Fruit fly (Drosophila melanogaster) whole organism, prepupa: ENCODE data around the gene CG43307.
A peak's percentile ranks its signal among the peaks of the same experiment; 100 is the strongest.

ENCODE experiments used
- Blimp-1 ChIP-seq: fragments of 200-800 bp; sonication (Bioruptor generic); optimal IDR thresholded peaks from 3 replicates; lab custom pipeline; 2017; ENCODE audit warnings: missing biosample characterization, missing genetic modification characterization, mild to moderate bottlenecking, moderate library complexity, missing genetic modification reagents
- CG10631 ChIP-seq: fragments of 200-800 bp; sonication (Bioruptor generic); optimal IDR thresholded peaks from 2 replicates; lab custom pipeline; 2016; ENCODE audit warnings: missing biosample characterization, missing genetic modification characterization
- CG10669 ChIP-seq: fragments of 200-800 bp; sonication (Bioruptor generic); optimal IDR thresholded peaks from 3 replicates; lab custom pipeline; 2018; ENCODE audit warnings: missing biosample characterization, mild to moderate bottlenecking, missing genetic modification characterization, moderate library complexity
- CG11294 ChIP-seq: fragments of 200-800 bp; sonication (Bioruptor generic); IDR thresholded peaks from 2 replicates; pipeline ENCODE4 v1.3.6; 2022; ENCODE audit warnings: missing biosample characterization, missing genetic modification characterization
- CG11902 ChIP-seq: fragments of 200-800 bp; sonication (Bioruptor generic); optimal IDR thresholded peaks from 3 replicates; lab custom pipeline; 2016; ENCODE audit warnings: missing biosample characterization, missing genetic modification characterization
- CG15336 ChIP-seq: fragments of 200-800 bp; sonication (Bioruptor generic); IDR thresholded peaks from 2 replicates; pipeline ENCODE4 v1.3.6; 2022; ENCODE audit warnings: missing biosample characterization, missing genetic modification characterization
- CG1621 ChIP-seq: fragments of 200-800 bp; sonication (Bioruptor generic); optimal IDR thresholded peaks from 3 replicates; lab custom pipeline; 2018; ENCODE audit warnings: missing biosample characterization, mild to moderate bottlenecking, missing genetic modification characterization
- CG3032 ChIP-seq: fragments of 200-800 bp; optimal IDR thresholded peaks from 2 replicates; lab custom pipeline; 2019; ENCODE audit warnings: missing biosample characterization, mild to moderate bottlenecking, missing genetic modification characterization, moderate library complexity
- CG31627 ChIP-seq: fragments of 200-800 bp; sonication (Bioruptor generic); optimal IDR thresholded peaks from 3 replicates; lab custom pipeline; 2016; ENCODE audit warnings: missing biosample characterization, missing genetic modification characterization
- CG32006 ChIP-seq: fragments of 200-800 bp; sonication (Bioruptor generic); optimal IDR thresholded peaks from 3 replicates; lab custom pipeline; 2017; ENCODE audit warnings: missing biosample characterization, mild to moderate bottlenecking, missing genetic modification characterization
- CG34406 ChIP-seq: fragments of 200-800 bp; sonication (Bioruptor generic); optimal IDR thresholded peaks from 3 replicates; lab custom pipeline; 2016; ENCODE audit warnings: missing biosample characterization, missing genetic modification characterization
- CG3919 ChIP-seq: fragments of 200-800 bp; sonication (Bioruptor generic); optimal IDR thresholded peaks from 3 replicates; lab custom pipeline; 2016; ENCODE audit warnings: missing biosample characterization, missing genetic modification characterization
- CG4318 ChIP-seq: fragments of 200-800 bp; sonication (Bioruptor generic); optimal IDR thresholded peaks from 3 replicates; lab custom pipeline; 2017; ENCODE audit warnings: missing biosample characterization, mild to moderate bottlenecking, missing genetic modification characterization
- CG6163 ChIP-seq: fragments of 200-800 bp; sonication (Bioruptor generic); IDR thresholded peaks from 3 replicates; pipeline ENCODE4 v1.3.6; 2022; ENCODE audit warnings: missing biosample characterization, missing genetic modification characterization
- CG6276 ChIP-seq: fragments of 200-800 bp; sonication (Bioruptor generic); optimal IDR thresholded peaks from 2 replicates; lab custom pipeline; 2017; ENCODE audit warnings: missing biosample characterization, mild to moderate bottlenecking, missing genetic modification characterization
- CG6792 ChIP-seq: fragments of 200-800 bp; sonication (Bioruptor generic); optimal IDR thresholded peaks from 3 replicates; lab custom pipeline; 2016; ENCODE audit warnings: missing biosample characterization, missing genetic modification characterization
- CG6808 ChIP-seq: fragments of 200-800 bp; sonication (Bioruptor generic); optimal IDR thresholded peaks from 3 replicates; lab custom pipeline; 2017; ENCODE audit warnings: missing biosample characterization, missing genetic modification characterization, mild to moderate bottlenecking, moderate library complexity, missing genetic modification reagents
- CG6854 ChIP-seq: fragments of 200-800 bp; sonication (Bioruptor generic); optimal IDR thresholded peaks from 2 replicates; lab custom pipeline; 2017; ENCODE audit warnings: missing biosample characterization, mild to moderate bottlenecking, missing genetic modification characterization
- CG7368 ChIP-seq: fragments of 200-800 bp; sonication (Bioruptor generic); optimal IDR thresholded peaks from 3 replicates; lab custom pipeline; 2016; ENCODE audit warnings: missing biosample characterization, missing genetic modification characterization
- CG8119 ChIP-seq: fragments of 200-800 bp; sonication (Bioruptor generic); IDR thresholded peaks from 3 replicates; pipeline ENCODE4 v1.3.6; 2022; ENCODE audit warnings: missing biosample characterization, missing genetic modification characterization
- CG8319 ChIP-seq: fragments of 200-800 bp; sonication (Bioruptor generic); optimal IDR thresholded peaks from 3 replicates; lab custom pipeline; 2016; ENCODE audit warnings: missing biosample characterization, missing genetic modification characterization
- CG8632 ChIP-seq: fragments of 200-800 bp; sonication (Bioruptor generic); optimal IDR thresholded peaks from 3 replicates; lab custom pipeline; 2016; ENCODE audit warnings: missing biosample characterization, missing genetic modification characterization
- Eip75B ChIP-seq: fragments of 200-800 bp; sonication (Bioruptor generic); optimal IDR thresholded peaks from 3 replicates; lab custom pipeline; 2016; ENCODE audit warnings: missing biosample characterization, missing genetic modification characterization
- Eip78C ChIP-seq: fragments of 200-800 bp; sonication (Bioruptor generic); peaks from one replicate; lab custom pipeline; 2016; ENCODE audit warnings: missing biosample characterization, missing genetic modification characterization
- Eip93F ChIP-seq: fragments of 200-800 bp; sonication (Bioruptor generic); optimal IDR thresholded peaks from 2 replicates; lab custom pipeline; 2016; ENCODE audit warnings: missing biosample characterization, mild to moderate bottlenecking, missing genetic modification characterization
- Ets21C ChIP-seq: fragments of 200-800 bp; sonication (Bioruptor generic); optimal IDR thresholded peaks from 3 replicates; lab custom pipeline; 2016; ENCODE audit warnings: missing biosample characterization, missing genetic modification characterization
- Gug ChIP-seq: fragments of 200-800 bp; sonication (Bioruptor generic); IDR thresholded peaks from 2 replicates; pipeline ENCODE4 v1.3.6; 2022; ENCODE audit warnings: missing biosample characterization, missing genetic modification characterization
- Hr38 ChIP-seq: sonication (Bioruptor generic); optimal IDR thresholded peaks from 2 replicates; lab custom pipeline; 2016; ENCODE audit warnings: missing biosample characterization, missing genetic modification characterization
- Hr4 ChIP-seq: fragments of 200-800 bp; sonication (Bioruptor generic); optimal IDR thresholded peaks from 3 replicates; lab custom pipeline; 2016; ENCODE audit warnings: missing biosample characterization, missing genetic modification characterization
- Lpt ChIP-seq: fragments of 200-800 bp; sonication (Bioruptor generic); optimal IDR thresholded peaks from 3 replicates; lab custom pipeline; 2016; ENCODE audit warnings: missing biosample characterization, missing genetic modification characterization
- Met ChIP-seq: fragments of 200-800 bp; sonication (Bioruptor generic); optimal IDR thresholded peaks from 3 replicates; lab custom pipeline; 2016; ENCODE audit warnings: missing biosample characterization, missing genetic modification characterization
- OdsH ChIP-seq: fragments of 200-800 bp; sonication (Bioruptor generic); optimal IDR thresholded peaks from 3 replicates; lab custom pipeline; 2016; ENCODE audit warnings: missing biosample characterization, missing genetic modification characterization
- Smox ChIP-seq: fragments of 200-800 bp; sonication (Bioruptor generic); optimal IDR thresholded peaks from 3 replicates; lab custom pipeline; 2016; ENCODE audit warnings: missing biosample characterization, missing genetic modification characterization
- Sox102F ChIP-seq: fragments of 200-800 bp; sonication (Bioruptor generic); optimal IDR thresholded peaks from 2 replicates; lab custom pipeline; 2016; ENCODE audit warnings: missing biosample characterization, mild to moderate bottlenecking, missing genetic modification characterization
- Sox14 ChIP-seq: fragments of 200-800 bp; sonication (Bioruptor generic); optimal IDR thresholded peaks from 3 replicates; lab custom pipeline; 2016; ENCODE audit warnings: missing biosample characterization, missing genetic modification characterization
- Sox15 ChIP-seq: fragments of 200-800 bp; sonication (Bioruptor generic); optimal IDR thresholded peaks from 3 replicates; lab custom pipeline; 2016; ENCODE audit warnings: missing biosample characterization, missing genetic modification characterization
- achi ChIP-seq: fragments of 200-800 bp; sonication (Bioruptor generic); optimal IDR thresholded peaks from 3 replicates; lab custom pipeline; 2016; ENCODE audit warnings: missing biosample characterization, missing genetic modification characterization
- cyc ChIP-seq: fragments of 200-800 bp; sonication (Bioruptor generic); optimal IDR thresholded peaks from 3 replicates; lab custom pipeline; 2016; ENCODE audit warnings: missing biosample characterization, missing genetic modification characterization
- dac ChIP-seq: fragments of 200-800 bp; sonication (Bioruptor generic); optimal IDR thresholded peaks from 2 replicates; lab custom pipeline; 2017; ENCODE audit warnings: missing biosample characterization, mild to moderate bottlenecking, missing genetic modification characterization
- dsx ChIP-seq: fragments of 200-800 bp; optimal IDR thresholded peaks from 3 replicates; lab custom pipeline; 2019; ENCODE audit warnings: missing biosample characterization, mild to moderate bottlenecking, missing genetic modification characterization, moderate library complexity; ENCODE audit not compliant: poor library complexity, severe bottlenecking
- esn ChIP-seq: fragments of 200-800 bp; sonication (Bioruptor generic); optimal IDR thresholded peaks from 2 replicates; lab custom pipeline; 2016; ENCODE audit warnings: missing biosample characterization, mild to moderate bottlenecking, missing genetic modification characterization, moderate library complexity
- fd59A ChIP-seq: fragments of 200-800 bp; sonication (Bioruptor generic); optimal IDR thresholded peaks from 2 replicates; lab custom pipeline; 2017; ENCODE audit warnings: missing biosample characterization, mild to moderate bottlenecking, missing genetic modification characterization, missing genetic modification reagents
- fd85E ChIP-seq: fragments of 200-800 bp; sonication (Bioruptor generic); optimal IDR thresholded peaks from 3 replicates; lab custom pipeline; 2016; ENCODE audit warnings: missing biosample characterization, missing genetic modification characterization
- fkh ChIP-seq: fragments of 200-800 bp; sonication (Bioruptor generic); optimal IDR thresholded peaks from 3 replicates; lab custom pipeline; 2017; ENCODE audit warnings: missing biosample characterization, mild to moderate bottlenecking, missing genetic modification characterization, moderate library complexity
- lz ChIP-seq: fragments of 200-800 bp; sonication (Bioruptor generic); optimal IDR thresholded peaks from 3 replicates; lab custom pipeline; 2016; ENCODE audit warnings: missing biosample characterization, missing genetic modification characterization
- net ChIP-seq: fragments of 200-800 bp; sonication (Bioruptor generic); optimal IDR thresholded peaks from 3 replicates; lab custom pipeline; 2016; ENCODE audit warnings: missing biosample characterization, missing genetic modification characterization
- pdm3 ChIP-seq: fragments of 200-800 bp; sonication (Bioruptor generic); optimal IDR thresholded peaks from 3 replicates; lab custom pipeline; 2016; ENCODE audit warnings: missing biosample characterization, missing genetic modification characterization
- spab ChIP-seq: fragments of 200-800 bp; sonication (Bioruptor generic); optimal IDR thresholded peaks from 2 replicates; lab custom pipeline; 2017; ENCODE audit warnings: missing biosample characterization, mild to moderate bottlenecking, missing genetic modification characterization, missing genetic modification reagents
- ss ChIP-seq, 2 experiments: fragments of 200-800 bp; sonication (Bioruptor generic); optimal IDR thresholded peaks; 2 replicates in 1 of 2; 3 replicates in 1 of 2; lab custom pipeline; 2017 to 2018; ENCODE audit warnings: mild to moderate bottlenecking in 2 of 2, missing biosample characterization in 2 of 2, missing genetic modification characterization in 2 of 2, moderate library complexity in 1 of 2
- svp ChIP-seq: fragments of 200-800 bp; sonication (Bioruptor generic); peaks from one replicate; lab custom pipeline; 2016; ENCODE audit warnings: missing biosample characterization, missing genetic modification characterization

CG43307 gene

DNA sequence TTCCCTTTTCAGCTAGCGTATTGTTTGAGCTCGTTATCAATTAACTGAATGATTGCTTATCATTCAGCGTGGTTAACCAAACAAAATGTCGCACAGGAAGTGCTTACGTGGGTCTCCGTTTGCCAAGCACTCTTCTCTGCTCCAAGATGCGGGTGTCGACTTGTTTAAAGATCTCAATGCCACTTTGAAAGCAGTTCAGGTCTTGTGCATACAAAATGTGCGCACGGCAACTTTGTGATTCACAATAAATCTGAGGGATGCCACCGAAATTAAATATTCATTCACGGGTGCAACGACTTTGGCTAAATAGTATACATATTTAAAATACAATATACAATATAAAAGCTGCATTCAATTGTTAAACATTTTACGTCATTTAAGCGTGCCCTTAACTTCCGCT, 39.1 kb upstream of the CG43307 start:
- TF ChIP-seq dsx (GFP tag; lab: Kevin White, UChicago) (no peak), Lpt (GFP tag; lab: Kevin White, UChicago) (no peak), CG7368 (no peak), fkh (GFP tag; lab: Kevin White, UChicago) (no peak), Eip78C (GFP tag; lab: Kevin White, UChicago) (peak; percentile 34), Sox102F (GFP tag; lab: Kevin White, UChicago) (no peak), ss (GFP tag; optimal IDR thresholded peaks at IDR 0.05; lab: Kevin White, UChicago) (no peak)

DNA sequence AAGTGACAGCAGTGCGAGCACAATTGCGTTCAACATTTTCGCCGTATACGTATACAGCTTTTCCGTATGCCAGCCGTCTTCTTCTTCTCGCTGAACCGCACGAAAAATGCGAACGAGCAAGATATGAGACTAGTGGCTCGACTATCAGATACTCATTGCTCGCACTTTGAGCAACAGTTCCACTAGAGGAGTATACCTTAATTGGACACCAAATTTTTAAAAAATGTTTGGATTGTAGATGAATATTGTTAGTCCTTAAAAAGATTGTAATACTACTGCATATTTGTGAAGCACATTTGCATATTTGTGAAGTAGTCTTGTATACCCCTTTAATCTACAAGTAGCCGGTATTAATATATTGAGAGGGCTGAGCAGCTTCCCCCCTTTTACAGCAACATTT, 33.2 kb upstream of the CG43307 start:
- TF ChIP-seq fd59A (no peak), CG8119 (GFP tag; lab: Robert Waterston, UW) (no peak), achi (GFP tag; lab: Kevin White, UChicago) (peak; percentile 41), fd85E (no peak), Sox102F (GFP tag; lab: Kevin White, UChicago) (peak; percentile 2), Sox14 (GFP tag; lab: Kevin White, UChicago) (peak; percentile 23), CG4318 (GFP tag; lab: Kevin White, UChicago) (no peak), CG6854 (no peak), Eip75B (peak; percentile 27), Blimp-1 (GFP tag; lab: Kevin White, UChicago) (no peak), lz (GFP tag; lab: Kevin White, UChicago) (peak; percentile 7), CG1621 (peak; percentile 6), svp (GFP tag; lab: Kevin White, UChicago) (no peak), net (GFP tag; lab: Kevin White, UChicago) (peak; percentile 29), Hr38 (GFP tag; lab: Kevin White, UChicago) (no peak), Lpt (GFP tag; lab: Kevin White, UChicago) (no peak), dsx (GFP tag; lab: Kevin White, UChicago) (peak; percentile 15), CG8319 (no peak), Eip78C (GFP tag; lab: Kevin White, UChicago) (peak; percentile 60), dac (no peak), CG3032 (tag; lab: Kevin White, UChicago) (no peak), fkh (GFP tag; lab: Kevin White, UChicago) (no peak), esn (GFP tag; lab: Kevin White, UChicago) (peak; percentile 32), CG32006 (GFP tag; lab: Kevin White, UChicago) (no peak), Sox15 (no peak), Gug (GFP tag; lab: Robert Waterston, UW) (no peak), CG6792 (GFP tag; lab: Kevin White, UChicago) (peak; percentile 21), CG8632 (GFP tag; lab: Kevin White, UChicago) (no peak), pdm3 (peak; percentile 21), OdsH (GFP tag; lab: Kevin White, UChicago) (peak; percentile 23), Hr4 (GFP tag; lab: Kevin White, UChicago) (peak; percentile 33), Ets21C (GFP tag; lab: Kevin White, UChicago) (no peak), CG10669 (peak; percentile 41), Smox (GFP tag; lab: Kevin White, UChicago) (no peak), spab (GFP tag; lab: Kevin White, UChicago) (peak; percentile 12), CG3919 (GFP tag; lab: Kevin White, UChicago) (peak; percentile 16), CG6808 (GFP tag; lab: Kevin White, UChicago) (no peak), cyc (GFP tag; lab: Kevin White, UChicago) (peak; percentile 37), CG31627 (GFP tag; lab: Kevin White, UChicago) (peak; percentile 14), CG6163 (GFP tag; lab: Robert Waterston, UW) (no peak), CG15336 (no peak; the same call in 1 of the 2 replicates), ss (GFP tag; optimal IDR thresholded peaks at IDR 0.05; lab: Kevin White, UChicago) (peak in 1 of 2 experiments; percentile 29), CG11294 (GFP tag; lab: Robert Waterston, UW) (no peak), CG6276 (GFP tag; lab: Kevin White, UChicago) (no peak), CG34406 (no peak), CG10631 (GFP tag; lab: Kevin White, UChicago) (peak; percentile 2), Met (GFP tag; lab: Kevin White, UChicago) (peak; percentile 8), CG11902 (GFP tag; lab: Kevin White, UChicago) (no peak), Eip93F (GFP tag; lab: Kevin White, UChicago) (no peak)
